Worm (Caenorhabditis elegans) whole organism, midembryonic: ENCODE data around the gene F20B6.4.

Source experiments
- T22C8.4 ChIP-seq: fragments of 200-800 bp; sonication (Bioruptor generic); IDR thresholded peaks from 2 replicates; pipeline ENCODE4 v1.3.6; 2022; ENCODE audit warnings: missing genetic modification characterization, missing compliant biosample characterization
- cog-1 ChIP-seq: sonication (generic microtip); optimal IDR thresholded peaks from 2 replicates; lab custom pipeline; 2016; ENCODE audit warnings: missing genetic modification characterization, missing compliant biosample characterization
- flt-1 ChIP-seq: fragments of 200-800 bp; sonication (Bioruptor generic); IDR thresholded peaks from 2 replicates; pipeline ENCODE4 v1.3.6; 2022; ENCODE audit warnings: missing genetic modification characterization, missing compliant biosample characterization
- klf-2 ChIP-seq: fragments of 200-800 bp; sonication (Bioruptor generic); conservative IDR thresholded peaks from 2 replicates; pipeline ENCODE4 v1.3.6; 2022; ENCODE audit warnings: missing genetic modification reagents, missing genetic modification characterization, missing compliant biosample characterization
- med-1 ChIP-seq: sonication (generic microtip); optimal IDR thresholded peaks from 2 replicates; lab custom pipeline; 2017; ENCODE audit warnings: missing genetic modification characterization, mild to moderate bottlenecking, missing compliant biosample characterization, antibody characterized with exemption, missing genetic modification reagents; ENCODE audit not compliant: insufficient read depth
- ztf-23 ChIP-seq: fragments of 200-800 bp; sonication (Bioruptor generic); IDR thresholded peaks from 2 replicates; pipeline ENCODE4 v1.3.6; 2022; ENCODE audit warnings: missing genetic modification reagents, missing genetic modification characterization, missing compliant biosample characterization
- ztf-29 ChIP-seq: fragments of 200-800 bp; sonication (Bioruptor generic); IDR thresholded peaks from 2 replicates; pipeline ENCODE4 v1.3.6; 2022; ENCODE audit warnings: missing genetic modification reagents, missing genetic modification characterization, missing compliant biosample characterization

- TF ChIP-seq klf-2 (GFP tag; lab: Robert Waterston, UW) (no peak), cog-1 (no peak), flt-1 (GFP tag; lab: Robert Waterston, UW) (no peak), T22C8.4 (GFP tag; lab: Robert Waterston, UW) (no peak), ztf-23 (GFP tag; lab: Robert Waterston, UW) (no peak), ztf-29 (GFP tag; lab: Robert Waterston, UW) (no peak), med-1 (GFP tag; lab: Kevin White, UChicago) (no peak)
Observed at ce11 chrX:4238971-4239370, 42.6 kb upstream of the F20B6.4 start.
